Worm (Caenorhabditis elegans): Measurements from ENCODE around the gene glb-21.

ce11 chrIV:10738328-10738727 lies 26.7 kb upstream of the glb-21 start, which contains the start of gene ssp-34:
- TF ChIP-seq sdz-38 (tag; optimal IDR thresholded peaks at IDR 0.05) (no peak), B0261.1 (tag; optimal IDR thresholded peaks at IDR 0.05) (no peak), Y56A3A.18 (GFP tag; IDR thresholded peaks at IDR 0.05) (no peak)

Measured in whole organism, young adult.